Worm (Caenorhabditis elegans): ENCODE data around the gene Y42A5A.1.

Gene Y42A5A.1

ce11 chrV:11074448-11074847 lies 13.3 kb upstream of the Y42A5A.1 start, which contains the start of gene act-3:
Gene act-3 (minus strand): TSS chrV:11074498.
- TF ChIP-seq dmd-9 (GFP tag; IDR thresholded peaks at IDR 0.05): no peak
- no peak for TF ChIP-seq F26F4.8 (GFP tag; conservative IDR thresholded peaks at IDR 0.05)
- TF ChIP-seq dve-1 (tag; optimal IDR thresholded peaks at IDR 0.05; ENCODE audit: insufficient read depth): no peak
- no peak for TF ChIP-seq nhr-10 (tag; optimal IDR thresholded peaks at IDR 0.05)
- no peak for TF ChIP-seq egl-27 (tag; optimal IDR thresholded peaks at IDR 0.05)
- no peak for TF ChIP-seq lin-1 (GFP tag; IDR thresholded peaks at IDR 0.05)
- TF ChIP-seq php-3 (GFP tag; IDR thresholded peaks at IDR 0.05): no peak
- no peak for TF ChIP-seq cey-2 (tag; optimal IDR thresholded peaks at IDR 0.05; ENCODE audit: borderline replicate concordance, insufficient read depth)
- TF ChIP-seq daf-19 (GFP tag; conservative IDR thresholded peaks at IDR 0.05): no peak
- no peak for TF ChIP-seq spr-3 (GFP tag; optimal IDR thresholded peaks at IDR 0.05)
- no peak for TF ChIP-seq ceh-62 (tag; optimal IDR thresholded peaks at IDR 0.05)
- TF ChIP-seq madf-9 (GFP tag; conservative IDR thresholded peaks at IDR 0.05): no peak
- no peak for TF ChIP-seq F37D6.2 (tag; optimal IDR thresholded peaks at IDR 0.05)
- TF ChIP-seq ZK337.2 (GFP tag; IDR thresholded peaks at IDR 0.05): no peak
- TF ChIP-seq pha-4 (GFP tag; IDR thresholded peaks at IDR 0.05): peak; percentile 47; the same call in 1 of the 2 replicates
- TF ChIP-seq pha-4 (tag; optimal IDR thresholded peaks at IDR 0.05): no peak
- TF ChIP-seq arid-1 (GFP tag; conservative IDR thresholded peaks at IDR 0.05): no peak
- TF ChIP-seq daf-16 (GFP tag; optimal IDR thresholded peaks at IDR 0.05): peak in 1 of 2 experiments; percentile 47
- no peak for TF ChIP-seq daf-16 (tag; optimal IDR thresholded peaks at IDR 0.05)
- no peak for TF ChIP-seq gei-8 (GFP tag; optimal IDR thresholded peaks at IDR 0.05)
- TF ChIP-seq daf-8 (GFP tag; IDR thresholded peaks at IDR 0.05): no peak
- TF ChIP-seq hlh-11 (tag; optimal IDR thresholded peaks at IDR 0.05): peak; percentile 40
- no peak for TF ChIP-seq nhr-25 (tag; optimal IDR thresholded peaks at IDR 0.05; ENCODE audit: borderline replicate concordance, insufficient read depth)
- TF ChIP-seq zip-11 (GFP tag; IDR thresholded peaks at IDR 0.05): no peak
- TF ChIP-seq ceh-32 (tag; optimal IDR thresholded peaks at IDR 0.05; ENCODE audit: poor library complexity): no peak
- TF ChIP-seq daf-12 (tag; optimal IDR thresholded peaks at IDR 0.05): no peak
- TF ChIP-seq ces-1 (GFP tag; optimal IDR thresholded peaks at IDR 0.05): no peak
- no peak for TF ChIP-seq hif-1 (tag; optimal IDR thresholded peaks at IDR 0.05)
- TF ChIP-seq lin-15B (tag; optimal IDR thresholded peaks at IDR 0.05): no peak
- TF ChIP-seq egl-43 (GFP tag; IDR thresholded peaks at IDR 0.05): no peak
- no peak for TF ChIP-seq zfp-3 (GFP tag; conservative IDR thresholded peaks at IDR 0.05)
- TF ChIP-seq nhr-42 (GFP tag; IDR thresholded peaks at IDR 0.05): no peak
- no peak for TF ChIP-seq dmd-6 (GFP tag; IDR thresholded peaks at IDR 0.05)
- TF ChIP-seq attf-4 (tag; optimal IDR thresholded peaks at IDR 0.05): no peak
- no peak for TF ChIP-seq Y48G9A.11 (GFP tag; IDR thresholded peaks at IDR 0.05)
- no peak for TF ChIP-seq nhr-237 (tag; optimal IDR thresholded peaks at IDR 0.05)
- no peak for TF ChIP-seq F44E2.7 (GFP tag; IDR thresholded peaks at IDR 0.05)
- TF ChIP-seq nhr-6 (tag; optimal IDR thresholded peaks at IDR 0.05): no peak
- no peak for TF ChIP-seq duxl-1 (tag; optimal IDR thresholded peaks at IDR 0.05; ENCODE audit: poor library complexity)
- TF ChIP-seq lin-39 (tag; optimal IDR thresholded peaks at IDR 0.05): no peak
- TF ChIP-seq T26A8.4 (GFP tag; IDR thresholded peaks at IDR 0.05): no peak
- no peak for TF ChIP-seq madf-5 (GFP tag; IDR thresholded peaks at IDR 0.05)
- peak; percentile 46 for TF ChIP-seq nhr-11 (tag; optimal IDR thresholded peaks at IDR 0.05)
- no peak for TF ChIP-seq dmd-8 (GFP tag; IDR thresholded peaks at IDR 0.05)
- no peak for TF ChIP-seq tra-1 (GFP tag; IDR thresholded peaks at IDR 0.05)
- no peak for TF ChIP-seq tag-97 (GFP tag; IDR thresholded peaks at IDR 0.05)
- peak; percentile 22 for TF ChIP-seq nhr-28 (tag; optimal IDR thresholded peaks at IDR 0.05)
- TF ChIP-seq ztf-11 (tag; optimal IDR thresholded peaks at IDR 0.05): no peak
- no peak for TF ChIP-seq ceh-82 (tag; optimal IDR thresholded peaks at IDR 0.05)
- TF ChIP-seq nhr-76 (tag; optimal IDR thresholded peaks at IDR 0.05): no peak
- no peak for TF ChIP-seq skn-1 (tag; optimal IDR thresholded peaks at IDR 0.05)
- TF ChIP-seq lin-13 (GFP tag; optimal IDR thresholded peaks at IDR 0.05): no peak
- TF ChIP-seq aha-1 (tag): peak; percentile 32
